Worm (Caenorhabditis elegans): ENCODE measurements around the gene Y38F1A.8.

ce11 chrII:12965589-12965988, 35.1 kb downstream of the Y38F1A.8 start:
- TF ChIP-seq F49E8.2 (tag; optimal IDR thresholded peaks at IDR 0.05; ENCODE audit: insufficient read depth) (no peak), pha-4 (tag; optimal IDR thresholded peaks at IDR 0.05) (no peak), dpl-1 (GFP tag; optimal IDR thresholded peaks at IDR 0.05) (no peak), lir-1 (GFP tag; conservative IDR thresholded peaks at IDR 0.05) (no peak), hrde-1 (tag; optimal IDR thresholded peaks at IDR 0.05; ENCODE audit: borderline replicate concordance) (no peak), unc-62 (GFP tag; optimal IDR thresholded peaks at IDR 0.05) (no peak), F37B4.10 (GFP tag; IDR thresholded peaks at IDR 0.05) (no peak), lin-26 (GFP tag; IDR thresholded peaks at IDR 0.05) (no peak), ztf-26 (tag; optimal IDR thresholded peaks at IDR 0.05) (no peak), T07F8.4 (tag; optimal IDR thresholded peaks at IDR 0.05) (no peak)

Data from whole organism, young adult.